Fruit fly (Drosophila melanogaster) whole organism, embryonic: Measurements from ENCODE around the gene CG31988.

Source experiments
- Ada2b ChIP-seq: fragments of 200-800 bp; sonication (Bioruptor generic); IDR thresholded peaks from 2 replicates; pipeline ENCODE4 v1.3.6; 2022; ENCODE audit warnings: missing biosample characterization, missing genetic modification characterization
- Asciz ChIP-seq: fragments of 200-800 bp; sonication (Bioruptor generic); optimal IDR thresholded peaks from 2 replicates; lab custom pipeline; 2017; ENCODE audit warnings: missing biosample characterization, mild to moderate bottlenecking, missing genetic modification characterization, missing genetic modification reagents
- Atf3 ChIP-seq: fragments of 200-800 bp; sonication (Bioruptor generic); optimal IDR thresholded peaks from 3 replicates; lab custom pipeline; 2016; ENCODE audit warnings: missing biosample characterization, missing genetic modification characterization
- B-H2 ChIP-seq: fragments of 200-800 bp; sonication (Bioruptor generic); optimal IDR thresholded peaks from 2 replicates; lab custom pipeline; 2018; ENCODE audit warnings: missing biosample characterization, mild to moderate bottlenecking, missing genetic modification characterization
- BtbVII ChIP-seq: fragments of 200-800 bp; sonication (Bioruptor generic); optimal IDR thresholded peaks from 3 replicates; lab custom pipeline; 2017; ENCODE audit warnings: missing biosample characterization, mild to moderate bottlenecking, missing genetic modification characterization
- CG10274 ChIP-seq: fragments of 200-800 bp; sonication (Bioruptor generic); optimal IDR thresholded peaks from 3 replicates; lab custom pipeline; 2017; ENCODE audit warnings: missing biosample characterization, mild to moderate bottlenecking, missing genetic modification characterization
- CG10431 ChIP-seq: fragments of 200-800 bp; sonication (Bioruptor generic); optimal IDR thresholded peaks from 3 replicates; lab custom pipeline; 2018; ENCODE audit warnings: missing biosample characterization, mild to moderate bottlenecking, missing genetic modification characterization
- CG11085 ChIP-seq: fragments of 200-800 bp; sonication (Bioruptor generic); IDR thresholded peaks from 2 replicates; pipeline ENCODE4 v1.3.6; 2022; ENCODE audit warnings: missing biosample characterization, missing genetic modification characterization
- CG11398 ChIP-seq: fragments of 200-800 bp; sonication (Bioruptor generic); optimal IDR thresholded peaks from 2 replicates; lab custom pipeline; 2016; ENCODE audit warnings: missing biosample characterization, missing genetic modification characterization
- CG12155 ChIP-seq: fragments of 200-800 bp; sonication (Bioruptor generic); optimal IDR thresholded peaks from 3 replicates; lab custom pipeline; 2016; ENCODE audit warnings: missing biosample characterization, missing genetic modification characterization
- CG12942 ChIP-seq: fragments of 200-800 bp; sonication (Bioruptor generic); optimal IDR thresholded peaks from 3 replicates; lab custom pipeline; 2016; ENCODE audit warnings: missing biosample characterization, missing genetic modification characterization
- CG13424 ChIP-seq: fragments of 200-800 bp; sonication (Bioruptor generic); optimal IDR thresholded peaks from 2 replicates; lab custom pipeline; 2019; ENCODE audit warnings: missing biosample characterization, mild to moderate bottlenecking, missing genetic modification characterization, moderate library complexity
- CG14441 ChIP-seq: fragments of 200-800 bp; sonication (Bioruptor generic); IDR thresholded peaks from 2 replicates; pipeline ENCODE4 v1.3.6; 2022; ENCODE audit warnings: missing biosample characterization, missing genetic modification characterization
- CG1647 ChIP-seq: fragments of 200-800 bp; sonication (Bioruptor generic); optimal IDR thresholded peaks from 3 replicates; lab custom pipeline; 2016; ENCODE audit warnings: missing biosample characterization, missing genetic modification characterization
- CG1792 ChIP-seq: fragments of 200-800 bp; sonication (Bioruptor generic); optimal IDR thresholded peaks from 2 replicates; lab custom pipeline; 2016; ENCODE audit warnings: missing biosample characterization, missing genetic modification characterization
- CG18599 ChIP-seq: fragments of 200-800 bp; sonication (Bioruptor generic); optimal IDR thresholded peaks from 3 replicates; lab custom pipeline; 2017; ENCODE audit warnings: missing biosample characterization, missing genetic modification characterization, mild to moderate bottlenecking, moderate library complexity, missing genetic modification reagents
- CG3281 ChIP-seq: fragments of 200-800 bp; sonication (Bioruptor generic); optimal IDR thresholded peaks from 3 replicates; lab custom pipeline; 2017; ENCODE audit warnings: missing biosample characterization, mild to moderate bottlenecking, missing genetic modification characterization
- CG6791 ChIP-seq: fragments of 200-800 bp; sonication (Bioruptor generic); IDR thresholded peaks from 3 replicates; pipeline ENCODE4 v1.3.6; 2022; ENCODE audit warnings: missing biosample characterization, missing genetic modification characterization; ENCODE audit not compliant: partially characterized antibody
- CG6854 ChIP-seq: fragments of 200-800 bp; sonication (Bioruptor generic); optimal IDR thresholded peaks from 3 replicates; lab custom pipeline; 2017; ENCODE audit warnings: missing biosample characterization, mild to moderate bottlenecking, missing genetic modification characterization
- CG9876 ChIP-seq: fragments of 200-800 bp; sonication (Bioruptor generic); optimal IDR thresholded peaks from 2 replicates; lab custom pipeline; 2016; ENCODE audit warnings: missing biosample characterization, missing genetic modification characterization
- Camta ChIP-seq: fragments of 200-800 bp; sonication (Bioruptor generic); optimal IDR thresholded peaks from 2 replicates; lab custom pipeline; 2016; ENCODE audit warnings: missing biosample characterization, missing genetic modification characterization
- Dll ChIP-seq: fragments of 200-800 bp; sonication (Bioruptor generic); IDR thresholded peaks from 4 replicates; pipeline ENCODE4 v1.3.6; 2022; ENCODE audit warnings: missing biosample characterization, missing genetic modification characterization; ENCODE audit not compliant: partially characterized antibody
- Elba2 ChIP-seq: fragments of 200-800 bp; sonication (Bioruptor generic); optimal IDR thresholded peaks from 3 replicates; lab custom pipeline; 2016; ENCODE audit warnings: missing biosample characterization, missing genetic modification characterization
- H15 ChIP-seq: fragments of 200-800 bp; sonication (Bioruptor generic); IDR thresholded peaks from 3 replicates; pipeline ENCODE4 v1.3.6; 2022; ENCODE audit warnings: missing biosample characterization, missing genetic modification characterization
- Hand ChIP-seq: fragments of 200-800 bp; sonication (Bioruptor generic); optimal IDR thresholded peaks from 2 replicates; lab custom pipeline; 2017; ENCODE audit warnings: mild to moderate bottlenecking, missing biosample characterization, missing genetic modification reagents, missing genetic modification characterization
- Hr39 ChIP-seq: fragments of >200 bp; optimal IDR thresholded peaks from 2 replicates; lab custom pipeline; 2017
- NC2β ChIP-seq: fragments of 200-800 bp; sonication (Bioruptor generic); optimal IDR thresholded peaks from 2 replicates; lab custom pipeline; 2016; ENCODE audit warnings: missing biosample characterization, missing genetic modification characterization
- Optix ChIP-seq: fragments of 200-800 bp; sonication (Bioruptor generic); IDR thresholded peaks from 3 replicates; pipeline ENCODE4 v1.3.6; 2022; ENCODE audit warnings: missing biosample characterization, missing genetic modification characterization
- Taf1 ChIP-seq: fragments of 200-800 bp; sonication (Bioruptor generic); IDR thresholded peaks from 2 replicates; pipeline ENCODE4 v1.3.6; 2022; ENCODE audit warnings: missing biosample characterization, missing genetic modification characterization
- ap ChIP-seq: fragments of 200-800 bp; sonication (Bioruptor generic); IDR thresholded peaks from 2 replicates; pipeline ENCODE4 v1.3.6; 2022; ENCODE audit warnings: missing biosample characterization, missing genetic modification characterization
- chn ChIP-seq: fragments of 200-800 bp; sonication (Bioruptor generic); optimal IDR thresholded peaks from 2 replicates; lab custom pipeline; 2016; ENCODE audit warnings: missing biosample characterization, missing genetic modification characterization
- corto ChIP-seq: fragments of 200-800 bp; sonication (Bioruptor generic); optimal IDR thresholded peaks from 2 replicates; lab custom pipeline; 2016; ENCODE audit warnings: missing biosample characterization, mild to moderate bottlenecking, missing genetic modification characterization, moderate library complexity
- ewg ChIP-seq: fragments of 200-800 bp; sonication (Bioruptor generic); optimal IDR thresholded peaks from 3 replicates; lab custom pipeline; 2017; ENCODE audit warnings: mild to moderate bottlenecking, missing biosample characterization, missing genetic modification reagents, missing genetic modification characterization
- exex ChIP-seq: fragments of 200-800 bp; sonication (Bioruptor generic); optimal IDR thresholded peaks from 4 replicates; lab custom pipeline; 2018; ENCODE audit warnings: missing biosample characterization, mild to moderate bottlenecking, missing genetic modification characterization, moderate library complexity
- gfzf ChIP-seq: fragments of 200-800 bp; sonication (Bioruptor generic); optimal IDR thresholded peaks from 2 replicates; lab custom pipeline; 2016; ENCODE audit warnings: missing biosample characterization, mild to moderate bottlenecking, missing genetic modification characterization, moderate library complexity
- hkb ChIP-seq, 2 experiments: fragments of 200-800 bp in 1 of 2; fragments of >200 bp in 1 of 2; sonication (Bioruptor generic) in 1 of 2; IDR thresholded peaks in 1 of 2; optimal IDR thresholded peaks in 1 of 2; 2 replicates each; pipeline versions ENCODE4 v1.3.6 to Lab custom; 2017 to 2022; ENCODE audit warnings: missing biosample characterization in 1 of 2, missing genetic modification characterization in 1 of 2
- insv ChIP-seq, 2 experiments: fragments of 200-800 bp; sonication (Bioruptor generic); optimal IDR thresholded peaks; 3 replicates each; lab custom pipeline; 2016 to 2018; ENCODE audit warnings: missing biosample characterization in 2 of 2, missing genetic modification characterization in 2 of 2
- kay ChIP-seq: fragments of 200-800 bp; sonication (Bioruptor generic); optimal IDR thresholded peaks from 2 replicates; lab custom pipeline; 2016; ENCODE audit warnings: missing biosample characterization, missing genetic modification characterization
- onecut ChIP-seq: fragments of 200-800 bp; sonication (Bioruptor generic); IDR thresholded peaks from 2 replicates; pipeline ENCODE4 v1.3.6; 2022; ENCODE audit warnings: missing biosample characterization, missing genetic modification characterization
- pita ChIP-seq: fragments of 200-800 bp; sonication (Bioruptor generic); optimal IDR thresholded peaks from 2 replicates; lab custom pipeline; 2017; ENCODE audit warnings: missing biosample characterization, mild to moderate bottlenecking, missing genetic modification characterization
- repo ChIP-seq: fragments of 200-800 bp; sonication (Bioruptor generic); optimal IDR thresholded peaks from 2 replicates; lab custom pipeline; 2016; ENCODE audit warnings: missing biosample characterization, missing genetic modification characterization
- ro ChIP-seq: fragments of 200-800 bp; sonication (Bioruptor generic); IDR thresholded peaks from 2 replicates; pipeline ENCODE4 v1.3.6; 2022; ENCODE audit warnings: missing biosample characterization, missing genetic modification characterization
- sim ChIP-seq: fragments of 200-800 bp; sonication (Bioruptor generic); IDR thresholded peaks from 2 replicates; pipeline ENCODE4 v1.3.6; 2022; ENCODE audit warnings: missing biosample characterization, missing genetic modification characterization
- tap ChIP-seq: fragments of 200-800 bp; optimal IDR thresholded peaks from 3 replicates; lab custom pipeline; 2019; ENCODE audit warnings: missing biosample characterization, mild to moderate bottlenecking, missing genetic modification characterization, moderate library complexity
- toy ChIP-seq: fragments of 200-800 bp; sonication (Bioruptor generic); IDR thresholded peaks from 2 replicates; pipeline ENCODE4 v1.3.6; 2022; ENCODE audit warnings: missing biosample characterization, missing genetic modification characterization
- tup ChIP-seq: fragments of 200-800 bp; sonication (Bioruptor generic); optimal IDR thresholded peaks from 2 replicates; lab custom pipeline; 2016; ENCODE audit warnings: missing biosample characterization, mild to moderate bottlenecking, missing genetic modification characterization, moderate library complexity
- twi ChIP-seq: fragments of 200-800 bp; optimal IDR thresholded peaks from 2 replicates; lab custom pipeline; 2019; ENCODE audit warnings: missing biosample characterization, mild to moderate bottlenecking, missing genetic modification characterization, moderate library complexity
- wdn ChIP-seq: fragments of 200-800 bp; sonication (Bioruptor generic); IDR thresholded peaks from 2 replicates; pipeline ENCODE4 v1.3.6; 2022; ENCODE audit warnings: missing biosample characterization, missing genetic modification characterization

CG31988 gene

dm6 chr2L:21237748-21238459 lies 35.3 kb upstream of the CG31988 start (continued):
- TF ChIP-seq ewg (GFP tag; lab: Kevin White, UChicago) = peak; percentile 95
- TF ChIP-seq Dll (GFP tag; lab: Robert Waterston, UW) = no peak
- no peak for TF ChIP-seq tap
- TF ChIP-seq pita = peak; percentile 28
- peak; percentile 8 to 93 for TF ChIP-seq insv (GFP tag; optimal IDR thresholded peaks at IDR 0.05; lab: Kevin White, UChicago)
- peak; percentile 6 for TF ChIP-seq Asciz (GFP tag; lab: Kevin White, UChicago)
- TF ChIP-seq H15 (GFP tag; lab: Robert Waterston, UW) = no peak
- TF ChIP-seq BtbVII (GFP tag; lab: Kevin White, UChicago) = no peak
- no peak for TF ChIP-seq CG18599 (GFP tag; lab: Kevin White, UChicago)
- no peak for TF ChIP-seq repo (GFP tag; lab: Kevin White, UChicago)
- TF ChIP-seq tup (GFP tag; lab: Kevin White, UChicago) = no peak
- TF ChIP-seq CG10274 (GFP tag; lab: Kevin White, UChicago) = no peak

dm6 chr2L:21237048-21237747 lies 34.6 kb upstream of the CG31988 start, which contains the start of gene Hr39:
TSS of gene Hr39 (plus strand) at chr2L:21237250.
- TF ChIP-seq NC2β (GFP tag; lab: Kevin White, UChicago) = peak; percentile 16
- peak; percentile 65 for TF ChIP-seq CG12155 (GFP tag; lab: Kevin White, UChicago)
- TF ChIP-seq toy (GFP tag; lab: Robert Waterston, UW) = no peak
- TF ChIP-seq Hand (GFP tag; lab: Kevin White, UChicago) = no peak
- TF ChIP-seq hkb (optimal IDR thresholded peaks at IDR 0.05; lab: Kevin White, UChicago) = no peak
- no peak for TF ChIP-seq hkb (GFP tag; IDR thresholded peaks at IDR 0.05; lab: Robert Waterston, UW)
- no peak for TF ChIP-seq corto (GFP tag; lab: Kevin White, UChicago)
- TF ChIP-seq CG11085 (GFP tag; lab: Robert Waterston, UW) = no peak
- TF ChIP-seq CG1792 (GFP tag; lab: Kevin White, UChicago) = no peak
- peak; percentile 17 for TF ChIP-seq Camta (GFP tag; lab: Kevin White, UChicago)
- no peak; the same call in 1 of the 2 replicates for TF ChIP-seq onecut
- TF ChIP-seq CG13424 = no peak
- TF ChIP-seq Hr39 = no peak
- no peak for TF ChIP-seq CG1647 (GFP tag; lab: Kevin White, UChicago)
- no peak for TF ChIP-seq ap
- TF ChIP-seq B-H2 (GFP tag; lab: Kevin White, UChicago) = no peak
- TF ChIP-seq Atf3 (GFP tag; lab: Kevin White, UChicago) = no peak
- TF ChIP-seq sim = no peak
- no peak for TF ChIP-seq Taf1
- no peak for TF ChIP-seq kay (GFP tag; lab: Kevin White, UChicago)
- TF ChIP-seq CG12942 = peak; percentile 12
- TF ChIP-seq CG6854 (GFP tag; lab: Kevin White, UChicago) = peak; percentile 9
- peak; percentile 7 for TF ChIP-seq chn (GFP tag; lab: Kevin White, UChicago)
- TF ChIP-seq CG3281 = peak; percentile 26
- TF ChIP-seq gfzf = peak; percentile 48
- no peak for TF ChIP-seq Optix (GFP tag; lab: Robert Waterston, UW)
- TF ChIP-seq Elba2 (GFP tag; lab: Kevin White, UChicago) = peak; percentile 17
- TF ChIP-seq CG9876 (GFP tag; lab: Kevin White, UChicago) = no peak
- TF ChIP-seq exex (tag; lab: Kevin White, UChicago) = no peak
- no peak for TF ChIP-seq CG11398 (GFP tag; lab: Kevin White, UChicago)
- no peak for TF ChIP-seq CG10431 (GFP tag; lab: Kevin White, UChicago)
- no peak for TF ChIP-seq CG6791
- TF ChIP-seq CG14441 (GFP tag; lab: Robert Waterston, UW) = no peak
- TF ChIP-seq ro = no peak
- no peak for TF ChIP-seq twi (tag; lab: Kevin White, UChicago)
- TF ChIP-seq wdn (GFP tag; lab: Robert Waterston, UW) = no peak
- no peak for TF ChIP-seq Ada2b (GFP tag; lab: Robert Waterston, UW)
